Worm (Caenorhabditis elegans) whole organism, midembryonic: ENCODE results near the gene pqn-78.
A peak's percentile ranks its signal among the peaks of the same experiment; 100 is the strongest.

Experiments
- T22C8.4 ChIP-seq: fragments of 200-800 bp; sonication (Bioruptor generic); IDR thresholded peaks from 2 replicates; pipeline ENCODE4 v1.3.6; 2022; ENCODE audit warnings: missing genetic modification characterization, missing compliant biosample characterization
- cog-1 ChIP-seq: sonication (generic microtip); optimal IDR thresholded peaks from 2 replicates; lab custom pipeline; 2016; ENCODE audit warnings: missing genetic modification characterization, missing compliant biosample characterization
- flt-1 ChIP-seq: fragments of 200-800 bp; sonication (Bioruptor generic); IDR thresholded peaks from 2 replicates; pipeline ENCODE4 v1.3.6; 2022; ENCODE audit warnings: missing genetic modification characterization, missing compliant biosample characterization
- klf-2 ChIP-seq: fragments of 200-800 bp; sonication (Bioruptor generic); conservative IDR thresholded peaks from 2 replicates; pipeline ENCODE4 v1.3.6; 2022; ENCODE audit warnings: missing genetic modification reagents, missing genetic modification characterization, missing compliant biosample characterization
- med-1 ChIP-seq: sonication (generic microtip); optimal IDR thresholded peaks from 2 replicates; lab custom pipeline; 2017; ENCODE audit warnings: missing genetic modification characterization, mild to moderate bottlenecking, missing compliant biosample characterization, antibody characterized with exemption, missing genetic modification reagents; ENCODE audit not compliant: insufficient read depth
- ref-1 ChIP-seq: fragments of 200-800 bp; sonication (Bioruptor generic); conservative IDR thresholded peaks from 2 replicates; pipeline ENCODE4 v1.3.6; 2022; ENCODE audit warnings: missing genetic modification reagents, missing genetic modification characterization, missing compliant biosample characterization
- tab-1 ChIP-seq: fragments of 200-800 bp; sonication (Bioruptor generic); IDR thresholded peaks from 2 replicates; pipeline ENCODE4 v1.3.6; 2022; ENCODE audit warnings: missing genetic modification characterization, missing compliant biosample characterization
- ztf-23 ChIP-seq: fragments of 200-800 bp; sonication (Bioruptor generic); IDR thresholded peaks from 2 replicates; pipeline ENCODE4 v1.3.6; 2022; ENCODE audit warnings: missing genetic modification reagents, missing genetic modification characterization, missing compliant biosample characterization
- ztf-29 ChIP-seq: fragments of 200-800 bp; sonication (Bioruptor generic); IDR thresholded peaks from 2 replicates; pipeline ENCODE4 v1.3.6; 2022; ENCODE audit warnings: missing genetic modification reagents, missing genetic modification characterization, missing compliant biosample characterization

Gene pqn-78

DNA sequence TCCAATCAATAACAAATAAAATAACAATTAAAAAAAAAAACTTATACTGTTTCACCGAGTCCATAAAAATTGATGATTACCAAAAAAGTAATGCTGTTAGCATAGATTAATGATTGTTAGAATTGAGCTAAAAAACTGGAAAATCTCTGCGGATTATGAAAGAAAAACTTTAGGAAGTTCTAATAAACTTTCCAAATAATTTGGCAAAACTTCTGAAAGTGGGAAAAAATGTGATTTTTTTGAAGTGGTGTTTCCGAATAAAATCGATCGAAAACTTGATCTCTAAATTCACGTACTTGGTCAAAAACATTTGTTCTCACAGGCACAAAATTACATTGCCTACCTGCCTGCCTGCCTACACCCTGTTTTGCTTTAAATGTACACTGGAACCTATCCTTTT, 23.2 kb downstream of the pqn-78 start:
- TF ChIP-seq ztf-29 (GFP tag; lab: Robert Waterston, UW), result no peak
- no peak for TF ChIP-seq flt-1
- no peak for TF ChIP-seq ref-1 (GFP tag; lab: Robert Waterston, UW)
- no peak for TF ChIP-seq med-1 (GFP tag; lab: Kevin White, UChicago)
- TF ChIP-seq tab-1 (GFP tag; lab: Robert Waterston, UW), result no peak
- no peak for TF ChIP-seq klf-2 (GFP tag; lab: Robert Waterston, UW)
- no peak for TF ChIP-seq T22C8.4 (GFP tag; lab: Robert Waterston, UW)
- TF ChIP-seq cog-1 (tag; lab: Kevin White, UChicago), result no peak
- no peak for TF ChIP-seq ztf-23 (GFP tag; lab: Robert Waterston, UW)

DNA sequence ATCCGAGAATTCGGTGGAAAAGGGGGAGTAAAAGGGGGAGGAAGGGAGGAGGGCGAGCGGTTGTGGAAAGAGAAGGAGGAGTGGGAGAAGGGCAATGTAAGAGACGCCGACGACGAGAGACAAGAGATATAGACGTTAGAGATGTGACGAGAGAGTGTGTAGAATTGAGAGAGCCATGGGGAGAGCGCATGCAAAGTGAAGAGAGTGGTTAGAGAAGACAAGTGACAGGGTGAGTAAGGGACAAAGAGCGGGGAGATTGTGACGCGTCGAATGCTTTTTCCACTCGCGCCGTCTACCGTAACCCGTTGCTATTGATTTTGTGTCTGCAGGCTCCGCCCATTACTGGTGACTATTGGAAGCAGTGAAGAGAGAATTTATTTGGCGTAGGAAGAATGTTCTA, 24.1 kb downstream of the pqn-78 start:
- peak; percentile 6; the same call in 1 of the 2 replicates for TF ChIP-seq ztf-23 (GFP tag; lab: Robert Waterston, UW)
- peak; percentile 71; the same call in 1 of the 2 replicates for TF ChIP-seq flt-1
- TF ChIP-seq cog-1 (tag; lab: Kevin White, UChicago), result peak; percentile 48
- TF ChIP-seq ref-1 (GFP tag; lab: Robert Waterston, UW), result no peak
- no peak for TF ChIP-seq med-1 (GFP tag; lab: Kevin White, UChicago)
- TF ChIP-seq tab-1 (GFP tag; lab: Robert Waterston, UW), result no peak
- no peak for TF ChIP-seq ztf-29 (GFP tag; lab: Robert Waterston, UW)
- TF ChIP-seq T22C8.4 (GFP tag; lab: Robert Waterston, UW), result peak; percentile 95
- TF ChIP-seq klf-2 (GFP tag; lab: Robert Waterston, UW), result no peak

DNA sequence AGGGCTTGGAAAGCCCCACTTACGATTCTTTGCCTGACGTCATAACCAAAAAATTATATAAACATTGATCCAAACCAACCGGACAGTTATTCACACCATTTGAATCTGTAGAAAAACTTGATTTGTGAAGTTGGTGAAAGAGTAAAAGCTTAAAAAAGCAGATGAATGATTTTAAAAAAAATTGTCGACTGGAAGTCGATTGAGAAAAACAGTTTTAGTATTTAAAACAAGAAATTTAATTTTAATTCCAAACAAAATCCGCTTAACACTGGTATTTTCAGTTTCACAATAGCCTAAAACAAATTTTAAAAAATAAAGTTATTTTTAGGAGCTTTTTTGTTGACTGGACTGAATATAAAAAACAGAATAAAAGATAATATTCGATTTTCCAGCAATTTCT, 30.5 kb downstream of the pqn-78 start, which contains the start of gene Y105C5A.1:
TSS of gene Y105C5A.1 (minus strand) at position 101 of the 400 bp plus-strand sequence.
- TF ChIP-seq ztf-23 (GFP tag; lab: Robert Waterston, UW) (no peak), ztf-29 (GFP tag; lab: Robert Waterston, UW) (no peak), flt-1 (no peak), tab-1 (GFP tag; lab: Robert Waterston, UW) (no peak), klf-2 (GFP tag; lab: Robert Waterston, UW) (no peak), T22C8.4 (GFP tag; lab: Robert Waterston, UW) (no peak), med-1 (GFP tag; lab: Kevin White, UChicago) (no peak)

DNA sequence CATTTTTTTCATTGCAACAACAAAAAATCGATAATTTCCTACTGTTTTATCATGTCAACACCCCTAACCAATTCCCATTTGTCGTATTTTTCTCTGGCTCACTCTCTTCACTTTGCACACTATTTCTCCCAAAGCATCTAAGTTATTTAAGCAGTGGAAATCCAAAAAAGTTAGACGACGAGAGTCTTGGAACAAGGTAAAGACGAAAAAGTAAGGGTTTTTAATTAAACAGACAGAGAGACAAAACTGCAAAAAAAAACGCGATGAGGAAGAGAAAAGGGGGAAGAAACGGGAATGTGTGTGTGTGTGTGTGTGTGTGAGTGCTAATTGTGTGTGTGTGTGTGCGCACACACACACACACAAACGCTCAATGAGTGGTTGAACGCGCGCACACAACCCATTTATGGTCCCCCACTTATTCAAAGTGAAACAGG, 33.6 kb downstream of the pqn-78 start:
- TF ChIP-seq flt-1 (0 out of 2 replicates have a peak, but pooled peaks have one; percentile 24), med-1 (GFP tag; lab: Kevin White, UChicago) (no peak), ztf-23 (GFP tag; lab: Robert Waterston, UW) (peak; percentile 60; the same call in 1 of the 2 replicates), cog-1 (tag; lab: Kevin White, UChicago) (peak; percentile 25)

DNA sequence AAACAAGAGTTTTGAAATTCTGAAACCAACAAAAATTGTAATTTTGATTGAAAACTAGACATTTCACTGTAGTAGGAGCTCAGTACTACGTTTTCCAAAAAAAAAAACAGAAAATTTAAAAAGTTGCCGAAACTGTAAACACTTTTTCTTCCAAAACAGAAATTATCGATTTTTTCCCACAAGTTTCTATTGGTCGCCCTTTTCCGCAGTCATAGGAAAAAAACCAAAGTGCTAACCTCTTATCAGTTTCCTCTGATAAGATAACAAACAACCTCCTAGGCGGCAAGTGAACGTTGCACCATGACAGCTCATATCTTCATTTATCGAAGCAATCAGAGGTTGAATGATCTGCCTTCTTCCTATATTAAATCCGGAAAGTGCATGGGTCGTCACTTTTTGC, 35.8 kb downstream of the pqn-78 start:
- TF ChIP-seq ztf-23 (GFP tag; lab: Robert Waterston, UW), result no peak
- TF ChIP-seq cog-1 (tag; lab: Kevin White, UChicago), result no peak
- no peak for TF ChIP-seq flt-1
- peak; percentile 19; the same call in 1 of the 2 replicates for TF ChIP-seq T22C8.4 (GFP tag; lab: Robert Waterston, UW)
- no peak for TF ChIP-seq ztf-29 (GFP tag; lab: Robert Waterston, UW)
- no peak for TF ChIP-seq ref-1 (GFP tag; lab: Robert Waterston, UW)
- no peak for TF ChIP-seq klf-2 (GFP tag; lab: Robert Waterston, UW)
- TF ChIP-seq tab-1 (GFP tag; lab: Robert Waterston, UW), result no peak
- no peak for TF ChIP-seq med-1 (GFP tag; lab: Kevin White, UChicago)

DNA sequence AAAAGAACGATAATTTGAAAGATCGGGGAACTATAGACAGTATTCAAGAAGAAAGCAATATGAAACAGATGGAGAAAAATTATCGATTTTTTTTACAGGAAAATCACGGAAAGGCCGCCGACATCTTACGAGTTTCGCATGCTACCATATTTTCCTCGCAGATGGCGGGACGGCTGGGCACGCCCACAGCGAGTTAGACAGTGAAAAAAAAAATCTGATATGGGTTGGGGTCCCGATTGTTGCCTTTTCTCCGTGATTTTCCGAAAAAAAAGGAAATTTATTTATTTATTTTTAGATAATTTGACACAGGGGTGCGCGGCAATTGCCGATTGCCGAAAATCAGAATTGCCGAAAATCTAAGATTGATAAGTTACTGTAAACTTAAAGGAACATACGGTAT, 40.1 kb downstream of the pqn-78 start:
- TF ChIP-seq ztf-29 (GFP tag; lab: Robert Waterston, UW) (no peak), ref-1 (GFP tag; lab: Robert Waterston, UW) (no peak), ztf-23 (GFP tag; lab: Robert Waterston, UW) (no peak), med-1 (GFP tag; lab: Kevin White, UChicago) (no peak), T22C8.4 (GFP tag; lab: Robert Waterston, UW) (peak; percentile 42; the same call in 1 of the 2 replicates)
